Fruit fly (Drosophila melanogaster) whole organism, wandering third instar larva: ENCODE data around the gene laf.

Experiments used
- CG9705 ChIP-seq: fragments of 200-800 bp; sonication (Bioruptor generic); optimal IDR thresholded peaks from 2 replicates; lab custom pipeline; 2018; ENCODE audit warnings: missing biosample characterization, mild to moderate bottlenecking, missing genetic modification characterization
- CrebA ChIP-seq: fragments of 200-800 bp; sonication (Bioruptor generic); optimal IDR thresholded peaks from 2 replicates; lab custom pipeline; 2016; ENCODE audit warnings: missing biosample characterization, mild to moderate bottlenecking, missing genetic modification characterization, borderline replicate concordance
- Dfd ChIP-seq: fragments of >200 bp; optimal IDR thresholded peaks from 2 replicates; lab custom pipeline; 2017; ENCODE audit warnings: missing biosample characterization, missing genetic modification characterization
- Dif ChIP-seq: fragments of 200-275, 200-300 bp; sonication (Bioruptor generic); optimal IDR thresholded peaks from 2 replicates; lab custom pipeline; 2018; ENCODE audit warnings: missing biosample characterization, missing genetic modification characterization; ENCODE audit not compliant: partially characterized antibody
- GATAd ChIP-seq: sonication (Bioruptor generic); optimal IDR thresholded peaks from 2 replicates; lab custom pipeline; 2016; ENCODE audit warnings: missing biosample characterization, missing genetic modification characterization
- HLH106 ChIP-seq: fragments of 200-800 bp; optimal IDR thresholded peaks from 3 replicates; lab custom pipeline; 2019; ENCODE audit warnings: missing biosample characterization, mild to moderate bottlenecking, missing genetic modification characterization, moderate library complexity
- Hnf4 ChIP-seq: fragments of 200-800 bp; sonication (Bioruptor generic); optimal IDR thresholded peaks from 2 replicates; lab custom pipeline; 2016; ENCODE audit warnings: missing biosample characterization, mild to moderate bottlenecking, missing genetic modification characterization
- Hr83 ChIP-seq: fragments of 200-300 bp; sonication (Bioruptor generic); optimal IDR thresholded peaks from 2 replicates; lab custom pipeline; 2016; ENCODE audit warnings: missing biosample characterization, mild to moderate bottlenecking, missing genetic modification characterization, moderate library complexity; ENCODE audit not compliant: poor library complexity, severe bottlenecking
- Jra ChIP-seq: sonication (Bioruptor generic); optimal IDR thresholded peaks from 2 replicates; lab custom pipeline; 2016; ENCODE audit warnings: missing biosample characterization, missing genetic modification characterization
- Mio ChIP-seq: sonication (Bioruptor generic); optimal IDR thresholded peaks from 2 replicates; lab custom pipeline; 2016; ENCODE audit warnings: missing biosample characterization, missing genetic modification characterization
- Myc ChIP-seq: fragments of >200 bp; optimal IDR thresholded peaks from 2 replicates; lab custom pipeline; 2017
- N ChIP-seq: fragments of >200 bp; optimal IDR thresholded peaks from 2 replicates; lab custom pipeline; 2018; ENCODE audit warnings: missing biosample characterization, missing external identifiers, missing genetic modification characterization
- Rel ChIP-seq, 2 experiments: fragments of 200-800 bp; sonication (Bioruptor generic) in 1 of 2; optimal IDR thresholded peaks; 2 replicates in 1 of 2; 3 replicates in 1 of 2; lab custom pipeline; 2016 to 2019; ENCODE audit warnings: mild to moderate bottlenecking in 2 of 2, missing biosample characterization in 2 of 2, missing genetic modification characterization in 2 of 2, moderate library complexity in 1 of 2
- Vsx2 ChIP-seq: fragments of 200-300, 225-300 bp; sonication (Bioruptor generic); optimal IDR thresholded peaks from 2 replicates; lab custom pipeline; 2018; ENCODE audit warnings: missing biosample characterization, missing genetic modification characterization; ENCODE audit not compliant: partially characterized antibody
- br ChIP-seq: fragments of 200-800 bp; sonication (Bioruptor generic); optimal IDR thresholded peaks from 2 replicates; lab custom pipeline; 2016; ENCODE audit warnings: missing biosample characterization, missing genetic modification characterization
- brk ChIP-seq: fragments of 200-800 bp; sonication (Bioruptor generic); optimal IDR thresholded peaks from 2 replicates; lab custom pipeline; 2016; ENCODE audit warnings: missing biosample characterization, mild to moderate bottlenecking, missing genetic modification characterization
- dl ChIP-seq, 2 experiments: fragments of 175-275, 200-275 bp in 1 of 2; fragments of 200-275 bp in 1 of 2; sonication (Bioruptor generic); optimal IDR thresholded peaks; lab custom pipeline; 2018; ENCODE audit warnings: mild to moderate bottlenecking in 2 of 2, missing biosample characterization in 2 of 2, missing genetic modification characterization in 2 of 2, moderate library complexity in 2 of 2; ENCODE audit not compliant: partially characterized antibody in 2 of 2, insufficient read depth in 1 of 2
- dmrt93B ChIP-seq: fragments of 200-800 bp; sonication (Bioruptor generic); optimal IDR thresholded peaks from 2 replicates; lab custom pipeline; 2018; ENCODE audit warnings: missing biosample characterization, mild to moderate bottlenecking, missing genetic modification characterization
- dsf ChIP-seq: sonication (Bioruptor generic); optimal IDR thresholded peaks from 2 replicates; lab custom pipeline; 2016; ENCODE audit warnings: missing biosample characterization, missing genetic modification characterization, borderline replicate concordance
- foxo ChIP-seq, 2 experiments: fragments of 200-800 bp; sonication (Bioruptor generic); optimal IDR thresholded peaks; 2 replicates in 1 of 2; 3 replicates in 1 of 2; lab custom pipeline; 2016 to 2017; ENCODE audit warnings: missing biosample characterization in 2 of 2, missing genetic modification characterization in 2 of 2
- fru ChIP-seq: fragments of 200-800 bp; sonication (Bioruptor generic); optimal IDR thresholded peaks from 3 replicates; lab custom pipeline; 2016; ENCODE audit warnings: missing biosample characterization, mild to moderate bottlenecking, missing genetic modification characterization
- h ChIP-seq: fragments of 200-800 bp; sonication (Bioruptor generic); optimal IDR thresholded peaks from 3 replicates; lab custom pipeline; 2016; ENCODE audit warnings: missing biosample characterization, mild to moderate bottlenecking, missing genetic modification characterization
- jim ChIP-seq: fragments of 175-275, 200-325 bp; sonication (Bioruptor generic); optimal IDR thresholded peaks from 2 replicates; lab custom pipeline; 2016; ENCODE audit warnings: missing biosample characterization, mild to moderate bottlenecking, missing genetic modification characterization
- psq ChIP-seq: fragments of 200-800 bp; sonication (Bioruptor generic); optimal IDR thresholded peaks from 3 replicates; lab custom pipeline; 2017; ENCODE audit warnings: missing biosample characterization, mild to moderate bottlenecking, missing genetic modification characterization, moderate library complexity
- rgr ChIP-seq: fragments of 200-800 bp; sonication (Bioruptor generic); optimal IDR thresholded peaks from 3 replicates; lab custom pipeline; 2016; ENCODE audit warnings: missing biosample characterization, mild to moderate bottlenecking, missing genetic modification characterization
- sage ChIP-seq: fragments of 200-800 bp; sonication (Bioruptor generic); optimal IDR thresholded peaks from 2 replicates; lab custom pipeline; 2016; ENCODE audit warnings: missing biosample characterization, mild to moderate bottlenecking, missing genetic modification characterization
- sv ChIP-seq: fragments of 200-800 bp; sonication (Bioruptor generic); optimal IDR thresholded peaks from 3 replicates; lab custom pipeline; 2016; ENCODE audit warnings: missing biosample characterization, missing genetic modification characterization
- tai ChIP-seq: sonication (Bioruptor generic); optimal IDR thresholded peaks from 2 replicates; lab custom pipeline; 2016; ENCODE audit warnings: missing biosample characterization, missing genetic modification characterization
- usp ChIP-seq: fragments of >200 bp; optimal IDR thresholded peaks from 2 replicates; lab custom pipeline; 2017; ENCODE audit warnings: missing biosample characterization, missing genetic modification characterization
- woc ChIP-seq: sonication (Bioruptor generic); optimal IDR thresholded peaks from 2 replicates; lab custom pipeline; 2016; ENCODE audit warnings: missing biosample characterization, mild to moderate bottlenecking, missing genetic modification characterization

The laf gene

dm6 chr3R:4905764-4906626 is 27.7 kb upstream of the laf start, which contains the start of gene Gnf1:
Gene Gnf1, plus strand, starts transcription at chr3R:4906622.
- no peak for TF ChIP-seq dl (GFP tag; optimal IDR thresholded peaks at IDR 0.05; lab: Kevin White, UChicago; ENCODE audit: insufficient read depth in 1 of 2, partially characterized antibody in 2 of 2)
- TF ChIP-seq h (GFP tag; lab: Kevin White, UChicago): no peak
- TF ChIP-seq foxo (GFP tag; optimal IDR thresholded peaks at IDR 0.05; lab: Kevin White, UChicago): no peak
- TF ChIP-seq sv: no peak
- TF ChIP-seq dsf (GFP tag; lab: Kevin White, UChicago): no peak
- peak; percentile 40 for TF ChIP-seq Myc (lab: Kevin White, UChicago)
- TF ChIP-seq Jra: no peak
- peak; percentile 6 for TF ChIP-seq woc (GFP tag; lab: Kevin White, UChicago)
- TF ChIP-seq Hr83 (GFP tag; lab: Kevin White, UChicago): no peak
- TF ChIP-seq Hnf4: peak; percentile 3
- TF ChIP-seq Dfd (GFP tag; lab: Kevin White, UChicago): no peak
- no peak for TF ChIP-seq Mio

dm6 chr3R:4904844-4905243 is 26.5 kb upstream of the laf start:
- TF ChIP-seq CrebA: no peak
- TF ChIP-seq h (GFP tag; lab: Kevin White, UChicago): no peak
- TF ChIP-seq Mio: no peak
- TF ChIP-seq Dif (GFP tag; lab: Kevin White, UChicago): no peak
- no peak for TF ChIP-seq Dfd (GFP tag; lab: Kevin White, UChicago)
- TF ChIP-seq fru (GFP tag; lab: Kevin White, UChicago): no peak
- TF ChIP-seq dsf (GFP tag; lab: Kevin White, UChicago): no peak
- TF ChIP-seq HLH106 (tag; lab: Kevin White, UChicago): no peak
- no peak for TF ChIP-seq Hr83 (GFP tag; lab: Kevin White, UChicago)
- TF ChIP-seq CG9705 (GFP tag; lab: Kevin White, UChicago): no peak
- TF ChIP-seq psq: no peak
- TF ChIP-seq Vsx2 (GFP tag; lab: Kevin White, UChicago): no peak
- no peak for TF ChIP-seq foxo (GFP tag; optimal IDR thresholded peaks at IDR 0.05; lab: Kevin White, UChicago)
- TF ChIP-seq sage (GFP tag; lab: Kevin White, UChicago): no peak
- TF ChIP-seq Myc (lab: Kevin White, UChicago): no peak

dm6 chr3R:4903565-4903964 is 25.2 kb upstream of the laf start:
- TF ChIP-seq Dfd (GFP tag; lab: Kevin White, UChicago) (no peak), brk (no peak), br (GFP tag; lab: Kevin White, UChicago) (no peak)

dm6 chr3R:4901782-4902181 is 23.4 kb upstream of the laf start:
- peak; percentile 6 for TF ChIP-seq fru (GFP tag; lab: Kevin White, UChicago)
- TF ChIP-seq HLH106 (tag; lab: Kevin White, UChicago): peak; percentile 0
- TF ChIP-seq Hr83 (GFP tag; lab: Kevin White, UChicago): no peak

- TF ChIP-seq Mio (no peak), fru (GFP tag; lab: Kevin White, UChicago) (no peak), br (GFP tag; lab: Kevin White, UChicago) (no peak), Myc (lab: Kevin White, UChicago) (no peak), h (GFP tag; lab: Kevin White, UChicago) (no peak), foxo (GFP tag; optimal IDR thresholded peaks at IDR 0.05; lab: Kevin White, UChicago) (no peak), HLH106 (tag; lab: Kevin White, UChicago) (no peak), dmrt93B (no peak), GATAd (GFP tag; lab: Kevin White, UChicago) (no peak), woc (GFP tag; lab: Kevin White, UChicago) (no peak), usp (no peak), N (no peak), CG9705 (GFP tag; lab: Kevin White, UChicago) (no peak)
Measured at dm6 chr3R:4901189-4901588, 22.9 kb upstream of the laf start.

dm6 chr3R:4900435-4900834 is 22.1 kb upstream of the laf start:
- no peak for TF ChIP-seq dl (GFP tag; optimal IDR thresholded peaks at IDR 0.05; lab: Kevin White, UChicago; ENCODE audit: insufficient read depth in 1 of 2, partially characterized antibody in 2 of 2)
- no peak for TF ChIP-seq woc (GFP tag; lab: Kevin White, UChicago)
- TF ChIP-seq N: no peak
- no peak for TF ChIP-seq psq
- TF ChIP-seq sage (GFP tag; lab: Kevin White, UChicago): no peak
- TF ChIP-seq tai (GFP tag; lab: Kevin White, UChicago): no peak
- TF ChIP-seq h (GFP tag; lab: Kevin White, UChicago): no peak
- TF ChIP-seq sv: no peak
- no peak for TF ChIP-seq Vsx2 (GFP tag; lab: Kevin White, UChicago)
- TF ChIP-seq br (GFP tag; lab: Kevin White, UChicago): no peak
- TF ChIP-seq rgr (GFP tag; lab: Kevin White, UChicago): no peak
- no peak for TF ChIP-seq Dif (GFP tag; lab: Kevin White, UChicago)
- no peak for TF ChIP-seq dsf (GFP tag; lab: Kevin White, UChicago)
- TF ChIP-seq dmrt93B: no peak
- no peak for TF ChIP-seq Hnf4
- TF ChIP-seq Myc (lab: Kevin White, UChicago): no peak
- no peak for TF ChIP-seq jim (GFP tag; lab: Kevin White, UChicago)
- no peak for TF ChIP-seq Rel (GFP tag; optimal IDR thresholded peaks at IDR 0.05; lab: Kevin White, UChicago)
- no peak for TF ChIP-seq Rel (tag; optimal IDR thresholded peaks at IDR 0.05; lab: Kevin White, UChicago)
- TF ChIP-seq brk: no peak
- TF ChIP-seq, all 38 proteins: peak for 0
